Fruit fly (Drosophila melanogaster) whole organism, larva: ENCODE measurements around the gene CG11951.
A peak's percentile ranks its signal among the peaks of the same experiment; 100 is the strongest.

ENCODE experiments used
- noc ChIP-seq: fragments of 200-800 bp; sonication (Bioruptor generic); optimal IDR thresholded peaks from 3 replicates; lab custom pipeline; 2019; ENCODE audit warnings: missing biosample characterization, mild to moderate bottlenecking, missing genetic modification characterization, moderate library complexity

Gene CG11951

DNA sequence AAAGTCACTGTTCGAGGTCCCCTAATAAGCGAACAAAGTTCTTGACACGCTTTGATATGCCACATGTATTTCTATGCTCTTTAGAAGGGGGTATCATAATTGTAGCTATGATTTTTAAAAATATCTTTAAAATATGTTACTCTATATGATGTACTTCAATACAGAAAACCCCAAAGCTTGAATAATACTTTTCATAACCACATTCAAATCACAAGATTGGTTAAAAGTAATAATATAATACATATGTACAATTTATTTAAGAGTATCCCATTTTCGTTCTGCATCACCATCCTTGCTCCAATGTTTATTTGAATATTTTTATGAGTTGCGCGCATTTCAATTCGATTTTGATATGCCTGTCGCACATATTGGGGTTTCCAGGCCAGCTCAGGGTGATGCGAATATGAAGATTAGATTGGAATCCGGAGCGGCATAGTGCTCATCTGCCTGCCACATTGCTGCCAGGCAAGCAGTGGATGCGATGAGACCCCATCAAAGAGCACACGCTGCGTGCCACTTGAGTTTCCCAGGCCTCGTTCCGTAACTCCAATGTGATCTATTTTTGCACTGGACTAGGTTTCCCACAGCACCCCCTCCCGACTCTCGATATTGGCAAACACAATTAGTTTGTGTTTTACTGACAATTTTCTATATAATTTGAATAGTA is 21.1 kb upstream of the CG11951 start:
- TF ChIP-seq noc: no peak

DNA sequence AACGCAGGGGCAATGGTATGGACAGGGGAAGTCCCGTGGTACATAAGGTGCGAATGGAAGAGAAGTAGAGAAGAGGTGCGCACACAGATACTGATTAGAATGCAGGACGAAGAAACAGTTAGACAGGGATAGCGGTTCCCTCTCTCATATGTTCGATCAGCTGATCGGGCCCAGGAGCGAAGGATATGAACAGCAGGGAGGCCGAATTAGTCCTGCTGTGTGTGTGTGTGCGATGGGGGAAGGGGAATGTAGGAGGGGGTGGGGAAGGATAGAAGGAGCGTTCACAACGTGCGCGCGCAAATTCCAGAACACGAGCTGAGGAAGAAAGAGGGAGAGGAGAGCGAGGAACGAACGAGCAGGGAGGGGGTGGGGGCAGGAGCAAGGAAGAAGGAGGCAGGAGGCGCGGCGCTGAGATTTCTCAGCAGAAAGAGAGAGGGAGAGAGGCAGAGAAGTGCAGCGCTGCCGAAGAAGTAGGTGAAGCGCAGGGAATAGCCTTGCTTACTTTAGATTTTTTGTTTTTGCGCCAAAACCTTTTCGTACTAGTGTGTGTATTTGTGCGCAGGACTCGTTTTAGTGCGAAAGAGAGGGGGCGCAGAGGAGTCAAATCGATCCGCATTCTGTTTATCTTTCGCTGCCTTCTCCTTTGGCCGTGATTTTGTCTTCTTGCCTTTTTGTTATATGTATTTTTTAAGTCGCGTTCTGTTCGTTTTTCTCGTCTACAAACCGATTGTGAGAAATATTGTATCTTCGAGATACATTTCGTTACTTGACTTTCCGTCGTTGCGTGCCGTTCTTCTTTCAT is 19.6 kb upstream of the CG11951 start:
- no peak for TF ChIP-seq noc

DNA sequence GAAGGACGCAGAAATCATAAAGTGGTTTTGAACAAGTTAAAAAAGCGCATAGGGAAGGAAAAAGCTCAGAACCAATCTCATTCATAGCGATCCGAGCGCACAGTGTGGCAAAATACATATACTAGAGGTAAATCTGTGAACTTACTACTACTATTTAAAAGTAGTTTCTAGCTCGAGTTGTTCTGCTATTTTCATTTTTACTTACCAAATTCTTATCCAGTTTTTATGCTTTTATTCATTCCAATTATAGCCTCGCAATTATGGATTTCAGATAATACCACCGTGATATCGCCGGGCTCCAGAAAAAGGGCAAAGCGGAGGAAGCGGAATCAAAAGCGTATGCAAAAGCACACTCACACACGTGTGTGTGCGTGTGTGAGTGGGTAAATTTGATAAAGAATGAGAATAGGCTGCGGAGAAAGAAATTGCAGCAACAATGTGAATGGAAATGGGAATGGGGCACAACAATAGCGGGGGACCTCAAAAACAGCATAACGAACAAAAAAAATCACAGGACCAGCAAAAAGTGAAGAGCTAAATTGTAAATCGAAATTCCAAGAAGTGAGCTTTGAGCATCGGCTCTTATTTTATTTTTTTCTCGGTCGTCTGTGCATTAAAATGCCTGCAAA is 18.4 kb upstream of the CG11951 start:
- TF ChIP-seq noc: no peak

DNA sequence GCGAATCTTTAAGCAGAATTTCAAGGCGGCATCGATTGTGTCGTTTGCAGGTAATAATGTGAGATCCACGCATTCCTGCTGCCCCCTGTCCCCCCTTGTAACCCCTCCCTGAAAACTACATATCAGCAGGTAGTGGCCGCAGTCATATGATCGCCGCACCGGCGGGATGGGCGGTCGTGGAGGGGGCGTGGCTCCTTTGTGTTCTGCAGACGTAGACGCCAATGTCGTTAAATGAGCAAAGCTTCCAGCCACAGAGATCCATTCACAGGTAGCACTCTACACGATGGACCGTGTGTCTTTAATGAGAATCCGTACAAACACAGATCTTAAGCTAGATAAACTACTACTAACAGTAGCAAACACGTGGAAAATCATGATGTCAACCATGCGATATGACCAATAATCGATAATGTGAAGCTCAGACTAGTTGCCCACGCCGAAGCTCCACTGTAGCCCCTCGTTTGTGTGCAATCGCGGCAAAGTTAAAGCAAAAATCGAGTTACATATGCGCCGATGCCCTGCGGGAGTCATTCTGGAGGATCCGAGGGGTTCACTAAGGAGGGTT is 17.5 kb upstream of the CG11951 start, which contains the start of gene CG45544:
TSS of gene CG45544 (plus strand) at position 523 of the 565 bp plus-strand sequence.
- no peak for TF ChIP-seq noc

dm6 chr3R:29255166-29255962 is 16.8 kb upstream of the CG11951 start, which contains the start of gene stg:
TSS of gene stg (minus strand) at chr3R:29255800.
- TF ChIP-seq noc: no peak

- no peak for TF ChIP-seq noc
Measured at dm6 chr3R:29254383-29254782, 15.9 kb upstream of the CG11951 start.

DNA sequence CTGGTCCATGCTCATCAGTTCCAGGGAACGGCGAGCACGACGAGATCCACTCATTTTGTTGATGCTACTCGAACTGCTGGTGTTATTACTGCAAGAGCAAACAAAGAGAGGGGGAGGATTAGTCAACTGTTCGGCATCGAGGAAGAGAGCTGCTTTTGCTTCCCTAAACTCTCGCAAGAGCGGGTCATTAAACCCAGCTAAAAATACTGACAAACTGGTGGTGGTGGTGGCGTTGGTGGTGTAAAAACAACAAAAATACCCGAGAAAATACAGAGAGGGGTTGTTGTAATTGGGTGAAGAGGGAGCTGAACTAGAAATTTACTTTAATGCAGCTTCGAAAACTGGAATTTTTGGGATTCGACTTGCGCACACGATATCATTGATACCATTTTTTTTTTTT is 15.4 kb upstream of the CG11951 start:
- TF ChIP-seq noc: no peak

dm6 chr3R:29251418-29251817 is 12.9 kb upstream of the CG11951 start:
- no peak for TF ChIP-seq noc

DNA sequence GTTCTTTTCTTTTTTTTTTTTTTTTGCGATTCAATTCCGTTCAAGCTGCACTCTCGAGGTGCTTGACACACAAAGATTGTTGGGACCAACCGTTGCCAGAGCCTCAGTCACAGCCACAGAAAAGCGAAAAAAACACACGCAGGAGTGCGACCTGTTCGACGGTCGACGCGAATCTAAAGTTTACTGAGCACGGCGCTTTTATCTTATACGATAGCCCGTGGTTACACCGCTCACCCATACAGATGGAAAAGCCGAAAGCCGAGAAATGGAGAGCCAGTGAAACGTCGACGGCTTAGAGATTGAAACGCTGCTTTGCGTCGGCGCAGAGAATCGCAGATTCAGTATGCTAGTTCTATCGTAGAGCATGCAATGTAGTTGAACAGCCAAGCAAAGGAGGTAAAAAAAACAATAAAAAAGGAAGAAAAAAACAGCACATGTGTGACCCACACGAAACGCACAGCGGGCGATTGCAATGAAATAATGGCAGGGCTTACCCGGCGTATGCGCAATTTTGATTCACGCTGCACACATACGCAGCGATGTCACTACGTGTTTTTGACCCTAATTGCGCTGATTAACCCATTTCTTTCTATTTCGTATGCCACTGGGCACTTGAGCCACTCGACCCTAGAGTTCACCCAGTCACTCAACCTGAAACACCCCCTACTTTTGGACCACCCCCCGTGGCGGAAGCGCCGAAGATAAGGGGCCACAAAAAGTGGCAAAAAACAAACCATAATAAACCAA is 11.9 kb upstream of the CG11951 start, which contains the start of gene SP1029:
TSS of gene SP1029 (minus strand) at position 180 of the 747 bp plus-strand sequence.
- TF ChIP-seq noc: no peak

- TF ChIP-seq noc: no peak
Measured at dm6 chr3R:29244727-29245126, 6.2 kb upstream of the CG11951 start, which contains the start of gene CG31445. TSS of gene CG31445 (minus strand) at chr3R:29244827.

DNA sequence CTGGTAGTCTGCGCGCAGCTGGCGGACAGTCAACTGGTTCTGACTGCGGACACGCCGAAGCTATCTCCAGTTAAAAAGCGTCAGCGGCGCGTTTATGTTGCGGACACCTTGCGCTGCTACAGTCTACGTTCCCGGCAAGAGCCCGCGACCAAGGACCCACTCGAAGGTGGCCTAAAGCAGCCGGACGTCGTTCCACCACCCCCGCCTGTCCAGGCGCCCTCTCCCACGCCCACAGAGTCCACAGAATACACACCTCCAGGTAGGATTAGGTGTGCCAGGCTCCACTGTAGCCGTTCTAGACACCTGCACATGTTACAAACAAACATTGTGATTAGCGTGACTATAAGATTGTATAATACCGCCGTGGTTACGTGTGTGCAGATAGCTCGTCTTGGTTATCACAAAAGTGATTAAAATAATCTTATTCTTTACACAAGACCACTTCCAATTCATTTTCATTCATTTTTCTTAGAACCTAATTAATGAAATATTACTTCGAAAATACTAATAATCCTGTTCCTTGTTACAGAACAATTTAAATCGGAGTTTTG is 7.9 kb downstream of the CG11951 start:
- peak; percentile 18 for TF ChIP-seq noc

DNA sequence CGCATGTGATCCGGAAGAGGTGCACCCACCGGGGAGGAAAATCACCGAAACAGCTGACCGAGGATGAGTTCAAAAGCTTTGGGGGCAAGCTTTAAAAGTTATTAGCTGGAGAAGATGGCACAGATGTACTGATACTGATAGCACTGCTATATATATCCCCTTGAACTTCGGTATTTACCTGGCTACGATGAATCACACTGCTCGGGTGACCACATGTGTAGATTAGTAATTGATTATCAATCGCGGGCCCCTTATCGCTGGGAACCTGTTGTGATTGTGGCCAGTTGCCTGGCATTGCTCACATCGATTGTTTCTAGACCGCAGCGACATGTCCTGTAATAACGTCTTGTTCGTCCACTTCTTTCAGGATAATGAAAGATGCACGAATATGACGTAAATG is 8.6 kb downstream of the CG11951 start:
- no peak for TF ChIP-seq noc

- TF ChIP-seq noc: peak; percentile 3
Measured at dm6 chr3R:29228745-29229448, 9.6 kb downstream of the CG11951 start, which contains the start of gene Usp1. TSS of gene Usp1 (plus strand) at chr3R:29229161.

- TF ChIP-seq noc: no peak
Measured at dm6 chr3R:29227675-29228211, 10.8 kb downstream of the CG11951 start, which contains the start of gene CG14507. TSS of gene CG14507 (minus strand) at chr3R:29227725.
